Worm (Caenorhabditis elegans) whole organism, midembryonic: ENCODE data around the gene F53E2.2.

Experiments
- T22C8.4 ChIP-seq: fragments of 200-800 bp; sonication (Bioruptor generic); IDR thresholded peaks from 2 replicates; pipeline ENCODE4 v1.3.6; 2022; ENCODE audit warnings: missing genetic modification characterization, missing compliant biosample characterization
- cog-1 ChIP-seq: sonication (generic microtip); optimal IDR thresholded peaks from 2 replicates; lab custom pipeline; 2016; ENCODE audit warnings: missing genetic modification characterization, missing compliant biosample characterization
- flt-1 ChIP-seq: fragments of 200-800 bp; sonication (Bioruptor generic); IDR thresholded peaks from 2 replicates; pipeline ENCODE4 v1.3.6; 2022; ENCODE audit warnings: missing genetic modification characterization, missing compliant biosample characterization
- klf-2 ChIP-seq: fragments of 200-800 bp; sonication (Bioruptor generic); conservative IDR thresholded peaks from 2 replicates; pipeline ENCODE4 v1.3.6; 2022; ENCODE audit warnings: missing genetic modification reagents, missing genetic modification characterization, missing compliant biosample characterization
- tab-1 ChIP-seq: fragments of 200-800 bp; sonication (Bioruptor generic); IDR thresholded peaks from 2 replicates; pipeline ENCODE4 v1.3.6; 2022; ENCODE audit warnings: missing genetic modification characterization, missing compliant biosample characterization
- ztf-23 ChIP-seq: fragments of 200-800 bp; sonication (Bioruptor generic); IDR thresholded peaks from 2 replicates; pipeline ENCODE4 v1.3.6; 2022; ENCODE audit warnings: missing genetic modification reagents, missing genetic modification characterization, missing compliant biosample characterization
- ztf-29 ChIP-seq: fragments of 200-800 bp; sonication (Bioruptor generic); IDR thresholded peaks from 2 replicates; pipeline ENCODE4 v1.3.6; 2022; ENCODE audit warnings: missing genetic modification reagents, missing genetic modification characterization, missing compliant biosample characterization

DNA sequence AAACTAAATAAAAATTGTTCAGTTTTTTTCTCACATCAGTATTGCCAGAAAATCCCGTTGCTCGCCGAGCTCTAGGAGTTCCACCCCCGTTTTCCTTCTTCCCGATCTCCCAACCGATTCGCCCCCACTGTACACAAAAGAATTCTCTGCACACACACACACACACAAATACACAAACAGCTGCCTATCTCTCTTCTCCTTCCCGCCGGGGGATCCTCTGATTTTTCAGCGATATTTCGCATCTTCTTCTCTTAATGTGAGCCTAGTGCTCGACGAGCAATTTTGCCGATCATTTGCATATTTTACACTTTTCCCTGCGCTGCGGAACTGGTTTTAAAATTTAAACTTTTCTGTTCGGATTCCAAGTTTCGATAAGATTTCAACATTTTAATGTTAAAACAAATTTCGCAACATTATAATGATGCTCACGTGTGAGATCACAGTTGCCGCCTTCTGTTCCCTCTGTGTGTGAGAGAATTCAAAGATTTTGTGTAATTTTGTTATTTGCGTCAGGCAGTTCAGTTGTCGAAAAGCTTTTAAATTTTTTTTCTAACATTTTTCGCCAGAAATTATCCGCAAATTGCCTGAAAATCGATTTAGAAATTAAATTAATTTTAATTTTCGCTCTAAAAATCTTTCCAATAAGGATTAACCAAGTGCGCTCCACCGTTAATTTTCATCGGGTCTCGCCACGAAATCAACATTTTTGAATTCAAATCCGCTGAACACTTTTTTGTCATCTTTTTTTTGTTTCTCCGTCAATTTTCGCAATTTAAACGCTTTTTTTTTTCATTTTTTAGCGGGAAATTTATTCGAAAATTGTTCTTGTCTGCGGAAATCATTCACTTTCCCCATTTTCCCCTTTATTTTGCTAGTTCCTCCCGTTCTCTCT lies 3.6 kb upstream of the F53E2.2 start:
- 0 out of 2 replicates have a peak, but pooled peaks have one; percentile 36 for TF ChIP-seq ztf-23 (GFP tag; lab: Robert Waterston, UW)
- TF ChIP-seq ztf-29, result no peak
- TF ChIP-seq flt-1 (GFP tag; lab: Robert Waterston, UW), result no peak
- no peak for TF ChIP-seq tab-1 (GFP tag; lab: Robert Waterston, UW)
- no peak for TF ChIP-seq cog-1 (tag; lab: Kevin White, UChicago)
- TF ChIP-seq klf-2 (GFP tag; lab: Robert Waterston, UW), result no peak
- no peak for TF ChIP-seq T22C8.4 (GFP tag; lab: Robert Waterston, UW)
